Worm (Caenorhabditis elegans): Measurements from ENCODE around the gene rig-3.
"Not testable (repeated sequence)": the region's sequence is repeated elsewhere in the genome, so short reads cannot be mapped to it uniquely, and the experiment has no call there.

ce11 chrX:6868669-6869068 is 15.3 kb downstream of the rig-3 start, which contains the start of gene C53B7.6:
- TF ChIP-seq elt-1 (tag; optimal IDR thresholded peaks at IDR 0.05; ENCODE audit: borderline replicate concordance, insufficient read depth); nhr-12 (tag; optimal IDR thresholded peaks at IDR 0.05); lin-13 (tag; optimal IDR thresholded peaks at IDR 0.05); nhr-76 (tag; optimal IDR thresholded peaks at IDR 0.05); ztf-11 (tag; optimal IDR thresholded peaks at IDR 0.05); flh-1 (GFP tag; optimal IDR thresholded peaks at IDR 0.05); ces-1 (GFP tag; optimal IDR thresholded peaks at IDR 0.05); sptf-1 (tag; optimal IDR thresholded peaks at IDR 0.05); elt-3 (tag; optimal IDR thresholded peaks at IDR 0.05); nhr-28 (tag; optimal IDR thresholded peaks at IDR 0.05); pha-4 (tag; optimal IDR thresholded peaks at IDR 0.05): not testable (repeated sequence)
